Worm (Caenorhabditis elegans) whole organism, early embryonic: ENCODE measurements around the gene col-155.
"Not testable (repeated sequence)": the region's sequence is repeated elsewhere in the genome, so short reads cannot be mapped to it uniquely, and the experiment has no call there.

Source experiments
- B0310.2 ChIP-seq: sonication (generic microtip); optimal IDR thresholded peaks from 2 replicates; lab custom pipeline; 2016; ENCODE audit warnings: mild to moderate bottlenecking, missing genetic modification characterization, missing compliant biosample characterization
- F13C5.2 ChIP-seq: sonication (generic microtip); optimal IDR thresholded peaks from 2 replicates; lab custom pipeline; 2017; ENCODE audit warnings: mild to moderate bottlenecking, missing genetic modification characterization, inconsistent platforms, missing compliant biosample characterization
- aly-1 ChIP-seq: sonication (generic microtip); optimal IDR thresholded peaks from 2 replicates; lab custom pipeline; 2016; ENCODE audit warnings: missing genetic modification characterization, missing compliant biosample characterization
- ama-1 ChIP-seq: fragments of 150-350 bp; optimal IDR thresholded peaks from 2 replicates; lab custom pipeline; 2014
- ceh-13 ChIP-seq: fragments of 200-800 bp; sonication (Bioruptor generic); optimal IDR thresholded peaks from 2 replicates; lab custom pipeline; 2018; ENCODE audit warnings: mild to moderate bottlenecking, missing genetic modification characterization, missing compliant biosample characterization
- ceh-36 ChIP-seq: sonication (generic microtip); optimal IDR thresholded peaks from 2 replicates; lab custom pipeline; 2016; ENCODE audit warnings: missing genetic modification characterization, inconsistent platforms, missing compliant biosample characterization
- ets-7 ChIP-seq: sonication (generic microtip); optimal IDR thresholded peaks from 2 replicates; lab custom pipeline; 2016; ENCODE audit warnings: missing genotype, missing genetic modification characterization, missing compliant biosample characterization
- flt-1 ChIP-seq: fragments of 200-800 bp; sonication (Bioruptor generic); IDR thresholded peaks from 2 replicates; pipeline ENCODE4 v1.3.6; 2022; ENCODE audit warnings: missing genetic modification characterization, missing compliant biosample characterization
- hmbx-1 ChIP-seq: sonication (generic microtip); optimal IDR thresholded peaks from 2 replicates; lab custom pipeline; 2016; ENCODE audit warnings: mild to moderate bottlenecking, missing genetic modification characterization, missing compliant biosample characterization
- hmg-4 ChIP-seq: fragments of 200-800 bp; sonication (Bioruptor generic); optimal IDR thresholded peaks from 2 replicates; lab custom pipeline; 2018; ENCODE audit warnings: mild to moderate bottlenecking, missing genetic modification characterization, missing compliant biosample characterization
- hnd-1 ChIP-seq: sonication (generic microtip); optimal IDR thresholded peaks from 2 replicates; lab custom pipeline; 2016; ENCODE audit warnings: missing genetic modification characterization, missing compliant biosample characterization
- pes-1 ChIP-seq: fragments of 200-800 bp; sonication (Bioruptor generic); IDR thresholded peaks from 2 replicates; pipeline ENCODE4 v1.3.6; 2022; ENCODE audit warnings: missing genetic modification reagents, missing genetic modification characterization, missing compliant biosample characterization
- scrt-1 ChIP-seq: fragments of 200-800 bp; sonication (Bioruptor generic); IDR thresholded peaks from 2 replicates; pipeline ENCODE4 v1.3.6; 2022; ENCODE audit warnings: missing genetic modification characterization, missing compliant biosample characterization
- sea-1 ChIP-seq: fragments of 200-800 bp; sonication (Bioruptor generic); conservative IDR thresholded peaks from 2 replicates; pipeline ENCODE4 v1.3.6; 2022; ENCODE audit warnings: missing genetic modification characterization, missing compliant biosample characterization
- tbx-11 ChIP-seq: fragments of 200-800 bp; sonication (Bioruptor generic); IDR thresholded peaks from 2 replicates; pipeline ENCODE4 v1.3.6; 2022; ENCODE audit warnings: missing genetic modification characterization, missing compliant biosample characterization
- tbx-37 ChIP-seq: fragments of 200-800 bp; sonication (Bioruptor generic); conservative IDR thresholded peaks from 2 replicates; pipeline ENCODE4 v1.3.6; 2022; ENCODE audit warnings: missing genetic modification reagents, missing genetic modification characterization, missing compliant biosample characterization
- tra-4 ChIP-seq: sonication (generic microtip); optimal IDR thresholded peaks from 2 replicates; lab custom pipeline; 2017; ENCODE audit warnings: missing genetic modification characterization, missing compliant biosample characterization

col-155 gene

DNA sequence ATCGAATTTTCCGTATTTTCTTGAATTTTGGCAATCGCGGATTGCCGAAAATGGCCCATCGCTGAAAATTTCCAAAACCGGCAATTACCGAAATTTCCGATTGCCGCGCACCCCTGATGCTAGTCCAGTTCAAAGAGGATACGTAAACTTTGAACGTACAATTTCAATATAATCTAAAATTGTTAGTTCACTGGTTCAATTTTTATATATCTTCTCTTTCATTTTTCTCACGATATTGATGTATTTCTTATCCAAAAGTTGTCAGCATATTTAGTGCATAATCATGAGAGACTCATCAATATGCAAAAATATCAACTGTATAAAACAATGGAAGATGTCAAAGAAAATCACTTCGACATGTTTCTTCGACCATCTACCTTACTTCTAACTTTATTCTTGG lies 8.9 kb upstream of the col-155 start, which contains the start of gene nas-17:
TSS of gene nas-17 (plus strand) at position 301 of the 400 bp plus-strand sequence.
- TF ChIP-seq tbx-11 (GFP tag; lab: Robert Waterston, UW): no peak
- no peak for TF ChIP-seq sea-1
- no peak for TF ChIP-seq ama-1
- no peak for TF ChIP-seq hmg-4 (GFP tag; lab: Kevin White, UChicago)
- TF ChIP-seq F13C5.2 (tag; lab: Kevin White, UChicago): no peak
- no peak for TF ChIP-seq B0310.2 (tag; lab: Kevin White, UChicago)

DNA sequence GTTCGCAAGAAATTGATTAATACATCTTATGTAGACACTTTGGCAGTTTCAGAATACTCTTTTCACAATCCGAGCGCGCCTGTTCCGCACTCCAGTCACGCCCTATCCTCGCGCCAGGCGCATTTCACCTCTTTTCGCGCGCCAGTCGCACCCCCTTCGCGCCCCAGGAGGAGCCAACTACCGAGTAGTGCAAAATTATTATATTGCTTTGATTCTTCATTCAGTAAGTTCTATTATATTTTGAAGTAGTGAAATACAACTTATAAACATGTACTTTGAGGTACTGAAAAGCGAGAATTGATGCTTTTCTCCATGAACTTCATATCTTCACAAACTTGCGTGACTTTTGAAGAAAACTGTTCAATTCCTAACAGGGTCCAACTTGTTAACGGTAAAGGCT lies 6.5 kb upstream of the col-155 start, which contains the start of gene nas-18:
TSS of gene nas-18 (plus strand) at position 301 of the 400 bp plus-strand sequence.
- not testable (repeated sequence) for TF ChIP-seq sea-1; B0310.2 (tag; lab: Kevin White, UChicago); aly-1

DNA sequence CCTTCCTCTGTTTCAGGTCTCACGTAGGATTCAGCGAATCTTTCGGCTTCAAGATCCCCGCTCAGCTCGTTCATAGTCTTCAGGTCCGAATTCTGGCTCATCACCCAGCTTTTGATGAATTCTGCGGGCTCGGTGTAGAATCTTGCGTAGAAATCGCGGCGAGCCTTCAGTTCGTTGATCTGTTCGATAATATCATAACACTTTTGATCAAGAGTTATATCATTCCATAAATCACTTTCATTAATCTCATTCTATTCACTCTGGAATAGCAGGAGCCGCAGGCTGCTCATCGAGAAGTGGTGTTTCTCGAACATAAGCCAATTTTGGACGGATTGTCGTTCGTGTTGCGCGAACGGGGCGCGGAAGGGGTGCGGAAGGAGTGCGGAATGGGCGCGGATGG lies 5.3 kb upstream of the col-155 start, which contains the start of gene K03B8.4:
TSS of gene K03B8.4 (minus strand) at position 101 of the 400 bp plus-strand sequence.
- not testable (repeated sequence) for TF ChIP-seq B0310.2 (tag; lab: Kevin White, UChicago); aly-1; tra-4 (tag; lab: Kevin White, UChicago)

DNA sequence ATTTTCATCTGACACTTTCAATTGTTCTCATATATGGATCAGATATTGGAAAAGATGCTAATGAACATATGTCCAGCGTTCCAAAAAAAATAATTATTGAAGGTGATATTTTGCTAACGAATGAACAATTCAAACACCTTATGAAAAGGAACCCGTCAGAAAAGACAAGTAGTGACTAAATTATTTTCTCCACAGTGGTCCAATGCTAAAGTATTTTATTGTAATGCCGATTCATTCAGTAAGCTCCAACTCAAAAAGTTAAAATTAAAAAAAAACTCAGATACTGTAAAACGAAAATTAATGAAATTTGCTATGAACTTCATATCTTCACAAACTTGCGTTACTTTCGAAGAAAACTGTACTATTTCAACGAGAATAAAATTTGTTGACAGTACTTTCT lies 2.3 kb upstream of the col-155 start, which contains the start of gene nas-16:
TSS of gene nas-16 (plus strand) at position 301 of the 400 bp plus-strand sequence.
- no peak for TF ChIP-seq hmbx-1 (tag; lab: Kevin White, UChicago)
- no peak for TF ChIP-seq ama-1
- no peak for TF ChIP-seq tbx-11 (GFP tag; lab: Robert Waterston, UW)
- TF ChIP-seq scrt-1 (GFP tag; lab: Robert Waterston, UW): no peak
- no peak for TF ChIP-seq sea-1

DNA sequence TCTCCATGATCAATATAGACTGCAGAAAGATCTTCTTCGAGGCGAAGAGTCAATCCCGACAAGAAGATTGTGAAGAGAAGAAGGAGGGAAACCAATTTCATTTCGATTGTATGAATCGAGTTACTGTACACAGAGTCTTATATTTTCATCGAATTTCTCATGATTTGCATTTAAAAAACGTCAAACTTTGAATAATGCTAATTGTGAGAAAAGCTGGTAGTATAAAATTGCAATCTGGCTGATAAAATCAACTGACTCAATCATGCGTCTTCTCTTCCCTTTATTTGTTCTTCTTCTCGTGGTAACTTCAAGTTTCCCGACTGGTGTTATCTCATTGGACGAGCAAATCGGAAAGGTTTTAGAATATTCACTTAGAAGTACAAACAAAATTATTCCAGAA lies 718 bp upstream of the col-155 start, which contains the start of the genes K03B8.11 and K03B8.14:
TSS of gene K03B8.11 (minus strand) at position 101 of the 400 bp plus-strand sequence.
TSS of gene K03B8.14 (plus strand) at position 110 of the 400 bp plus-strand sequence.
- TF ChIP-seq ama-1 (no peak), hnd-1 (tag; lab: Kevin White, UChicago) (no peak), ceh-13 (GFP tag; lab: Kevin White, UChicago) (no peak), hmg-4 (GFP tag; lab: Kevin White, UChicago) (no peak), aly-1 (no peak), tbx-37 (GFP tag; lab: Robert Waterston, UW) (no peak), B0310.2 (tag; lab: Kevin White, UChicago) (no peak), ets-7 (no peak), hmbx-1 (tag; lab: Kevin White, UChicago) (no peak), scrt-1 (GFP tag; lab: Robert Waterston, UW) (no peak), tra-4 (tag; lab: Kevin White, UChicago) (no peak), flt-1 (no peak), tbx-11 (GFP tag; lab: Robert Waterston, UW) (no peak), F13C5.2 (tag; lab: Kevin White, UChicago) (no peak), sea-1 (no peak), pes-1 (no peak), ceh-36 (tag; lab: Kevin White, UChicago) (no peak)

DNA sequence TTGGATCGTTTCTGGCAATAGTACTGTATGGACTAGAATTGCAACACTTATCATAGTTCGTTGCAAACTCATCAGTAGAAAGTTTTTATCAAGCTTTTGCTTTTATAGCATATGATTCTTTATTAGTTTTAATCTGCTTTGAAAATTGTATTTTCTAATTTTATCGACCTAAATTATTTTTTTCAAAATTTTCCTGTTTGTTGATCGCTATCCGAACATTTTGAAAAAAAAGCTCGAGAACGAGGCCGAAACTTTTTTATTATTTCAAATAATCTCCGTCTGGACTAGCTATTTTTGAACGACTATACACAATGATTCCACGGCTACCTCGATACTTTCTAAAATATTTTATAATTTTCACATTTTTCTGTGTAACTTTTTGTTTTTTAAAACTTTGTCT lies 3.2 kb downstream of the col-155 start, which contains the start of gene F55C10.4:
TSS of gene F55C10.4 (plus strand) at position 301 of the 400 bp plus-strand sequence.
- no peak for TF ChIP-seq hmg-4 (GFP tag; lab: Kevin White, UChicago)
- TF ChIP-seq B0310.2 (tag; lab: Kevin White, UChicago): no peak
- TF ChIP-seq ceh-36 (tag; lab: Kevin White, UChicago): no peak
- no peak for TF ChIP-seq scrt-1 (GFP tag; lab: Robert Waterston, UW)
- TF ChIP-seq ets-7: no peak
- TF ChIP-seq sea-1: no peak
- no peak for TF ChIP-seq flt-1
- no peak for TF ChIP-seq hmbx-1 (tag; lab: Kevin White, UChicago)
- no peak for TF ChIP-seq ama-1
- TF ChIP-seq tra-4 (tag; lab: Kevin White, UChicago): no peak
- no peak for TF ChIP-seq F13C5.2 (tag; lab: Kevin White, UChicago)
- no peak for TF ChIP-seq hnd-1 (tag; lab: Kevin White, UChicago)

DNA sequence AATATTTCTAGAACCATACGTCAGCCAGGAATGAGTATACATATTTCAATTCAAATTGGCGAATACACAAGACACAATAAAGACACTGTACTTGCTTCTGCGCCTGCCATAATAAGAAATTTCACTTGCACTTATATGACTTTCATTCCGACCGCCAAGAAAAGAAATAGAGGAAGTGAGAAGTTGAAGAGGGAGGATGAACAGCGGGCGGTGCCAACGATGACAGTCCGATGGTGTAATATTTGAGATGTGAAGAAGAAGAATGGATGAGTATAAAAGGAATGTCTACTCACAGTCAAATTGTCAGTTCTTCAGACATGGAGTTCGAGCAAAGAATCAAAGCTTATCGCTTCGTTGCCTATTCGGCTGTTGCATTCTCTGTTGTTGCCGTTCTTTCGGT lies 4.6 kb downstream of the col-155 start, which contains the start of gene col-154:
TSS of gene col-154 (plus strand) at position 301 of the 400 bp plus-strand sequence.
- no peak for TF ChIP-seq F13C5.2 (tag; lab: Kevin White, UChicago)
- no peak for TF ChIP-seq B0310.2 (tag; lab: Kevin White, UChicago)
- TF ChIP-seq aly-1: no peak
- TF ChIP-seq ama-1: no peak
- no peak for TF ChIP-seq sea-1
- TF ChIP-seq tbx-37 (GFP tag; lab: Robert Waterston, UW): no peak
- TF ChIP-seq hmg-4 (GFP tag; lab: Kevin White, UChicago): no peak
- no peak for TF ChIP-seq ceh-36 (tag; lab: Kevin White, UChicago)
- TF ChIP-seq ceh-13 (GFP tag; lab: Kevin White, UChicago): no peak
- no peak for TF ChIP-seq pes-1

DNA sequence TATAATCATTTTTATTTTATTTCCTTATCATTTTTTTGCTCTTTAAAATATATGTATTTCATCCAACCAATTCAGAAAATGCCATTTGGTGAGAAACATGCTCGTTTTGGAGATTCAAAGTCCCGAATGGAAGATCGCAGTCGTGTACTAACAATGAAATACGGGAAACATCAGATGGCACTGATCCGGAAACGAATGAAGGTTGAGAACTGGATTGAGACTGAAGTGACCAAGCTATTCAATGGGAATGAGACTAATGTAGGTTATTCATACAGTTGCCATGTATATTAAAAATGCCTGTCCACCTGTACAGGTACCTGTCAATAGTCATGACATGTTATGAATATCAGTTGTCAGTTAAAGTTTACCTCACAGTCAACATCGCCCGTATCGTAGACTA lies 6.6 kb downstream of the col-155 start, which contains the start of gene F55C10.5:
TSS of gene F55C10.5 (plus strand) at position 74 of the 400 bp plus-strand sequence.
- TF ChIP-seq sea-1: no peak
- TF ChIP-seq ets-7: no peak
- no peak for TF ChIP-seq F13C5.2 (tag; lab: Kevin White, UChicago)
- TF ChIP-seq hmbx-1 (tag; lab: Kevin White, UChicago): no peak
- TF ChIP-seq B0310.2 (tag; lab: Kevin White, UChicago): no peak
- TF ChIP-seq scrt-1 (GFP tag; lab: Robert Waterston, UW): no peak
- no peak for TF ChIP-seq tbx-11 (GFP tag; lab: Robert Waterston, UW)
- TF ChIP-seq hmg-4 (GFP tag; lab: Kevin White, UChicago): no peak
- no peak for TF ChIP-seq ama-1
- TF ChIP-seq pes-1: no peak
- TF ChIP-seq aly-1: no peak
